Fruit fly (Drosophila melanogaster): Measurements from ENCODE around the gene hoe2.

Gene hoe2

DNA sequence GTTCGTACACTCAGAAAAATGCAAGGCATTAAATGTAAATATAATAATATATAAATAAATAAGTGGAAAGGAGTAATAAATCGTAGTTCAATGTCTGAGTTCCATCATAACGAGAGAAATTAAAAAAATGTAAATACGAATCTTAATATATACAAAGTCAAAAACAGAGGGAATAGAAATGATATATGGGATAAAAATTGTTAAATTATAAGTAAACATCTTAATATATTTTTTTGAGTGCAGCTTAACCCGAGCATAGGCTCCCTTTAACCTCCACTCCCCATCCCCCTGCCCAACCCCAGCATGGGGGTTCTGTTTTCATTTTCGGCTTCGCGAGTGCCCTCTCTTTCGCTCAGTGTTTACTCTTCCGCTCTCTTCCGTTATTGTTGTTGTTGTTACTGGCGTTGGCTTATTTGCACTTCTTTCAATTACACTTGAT lies 20.5 kb downstream of the hoe2 start:
- no peak for TF ChIP-seq Tbp (GFP tag; optimal IDR thresholded peaks at IDR 0.05)
- TF ChIP-seq stc (GFP tag; IDR thresholded peaks at IDR 0.05), result no peak
- TF ChIP-seq Dfd (GFP tag; optimal IDR thresholded peaks at IDR 0.05), result no peak
- TF ChIP-seq prd (optimal IDR thresholded peaks at IDR 0.05), result no peak
- TF ChIP-seq prd (GFP tag; IDR thresholded peaks at IDR 0.05), result no peak
- TF ChIP-seq gro (GFP tag; optimal IDR thresholded peaks at IDR 0.05), result no peak
- peak; percentile 44 for TF ChIP-seq Asciz (GFP tag; optimal IDR thresholded peaks at IDR 0.05)
- no peak for TF ChIP-seq CG2889 (GFP tag; IDR thresholded peaks at IDR 0.05)
- TF ChIP-seq CG2120 (GFP tag; optimal IDR thresholded peaks at IDR 0.05), result no peak
- TF ChIP-seq chn (GFP tag; optimal IDR thresholded peaks at IDR 0.05), result no peak
- TF ChIP-seq dpn (GFP tag; optimal IDR thresholded peaks at IDR 0.05), result no peak
- TF ChIP-seq emc (GFP tag; optimal IDR thresholded peaks at IDR 0.05), result no peak
- TF ChIP-seq pho (GFP tag; optimal IDR thresholded peaks at IDR 0.05), result no peak
- TF ChIP-seq Dip3 (GFP tag; optimal IDR thresholded peaks at IDR 0.05), result no peak
- TF ChIP-seq CG10321 (GFP tag; IDR thresholded peaks at IDR 0.05), result no peak
- TF ChIP-seq ato (GFP tag; IDR thresholded peaks at IDR 0.05; ENCODE audit: partially characterized antibody), result no peak
- TF ChIP-seq Fer3 (tag; optimal IDR thresholded peaks at IDR 0.05), result no peak
- TF ChIP-seq usp (GFP tag; optimal IDR thresholded peaks at IDR 0.05), result no peak
- peak; percentile 39 for TF ChIP-seq Xrp1 (GFP tag; IDR thresholded peaks at IDR 0.05)
- TF ChIP-seq zf30C (GFP tag; optimal IDR thresholded peaks at IDR 0.05), result no peak
- no peak for TF ChIP-seq gcm (GFP tag; optimal IDR thresholded peaks at IDR 0.05)
- TF ChIP-seq Ets65A (GFP tag), result no peak
- no peak for TF ChIP-seq ind (GFP tag; optimal IDR thresholded peaks at IDR 0.05)
- no peak for TF ChIP-seq PHDP (tag; optimal IDR thresholded peaks at IDR 0.05)
- TF ChIP-seq CG14014 (GFP tag; IDR thresholded peaks at IDR 0.05), result 0 out of 2 replicates have a peak, but pooled peaks have one; percentile 9
- TF ChIP-seq CG16863 (GFP tag; optimal IDR thresholded peaks at IDR 0.05), result no peak
- no peak for TF ChIP-seq CG4730 (GFP tag; IDR thresholded peaks at IDR 0.05)
- peak; percentile 53; the same call in 1 of the 2 replicates for TF ChIP-seq Awh (GFP tag; IDR thresholded peaks at IDR 0.05)
- TF ChIP-seq BEAF-32 (GFP tag; optimal IDR thresholded peaks at IDR 0.05), result no peak
- no peak for TF ChIP-seq CG4617 (GFP tag; optimal IDR thresholded peaks at IDR 0.05; ENCODE audit: borderline replicate concordance)
- no peak for TF ChIP-seq ase (GFP tag; IDR thresholded peaks at IDR 0.05)
- TF ChIP-seq Lhr (GFP tag; optimal IDR thresholded peaks at IDR 0.05), result no peak
- peak; percentile 46; the same call in 2 of the 3 replicates for TF ChIP-seq croc (GFP tag; conservative IDR thresholded peaks at IDR 0.05)
- no peak for TF ChIP-seq CG3847 (GFP tag; IDR thresholded peaks at IDR 0.05)
- TF ChIP-seq so (GFP tag; IDR thresholded peaks at IDR 0.05), result no peak
- no peak for TF ChIP-seq NC2β (GFP tag; optimal IDR thresholded peaks at IDR 0.05)
- no peak for TF ChIP-seq CG32532 (GFP tag; IDR thresholded peaks at IDR 0.05)
- no peak for TF ChIP-seq shn (GFP tag; optimal IDR thresholded peaks at IDR 0.05)
- no peak for TF ChIP-seq CG6813 (GFP tag; optimal IDR thresholded peaks at IDR 0.05)
- TF ChIP-seq CG12104 (GFP tag; optimal IDR thresholded peaks at IDR 0.05), result no peak
- no peak for TF ChIP-seq hkb (optimal IDR thresholded peaks at IDR 0.05)
- no peak for TF ChIP-seq hkb (GFP tag; IDR thresholded peaks at IDR 0.05)
- no peak for TF ChIP-seq CG2202 (tag; optimal IDR thresholded peaks at IDR 0.05)
- TF ChIP-seq CG12155 (GFP tag; optimal IDR thresholded peaks at IDR 0.05), result no peak
- TF ChIP-seq unpg (GFP tag; optimal IDR thresholded peaks at IDR 0.05), result peak; percentile 22
- no peak for TF ChIP-seq CG12942 (GFP tag; optimal IDR thresholded peaks at IDR 0.05)
- TF ChIP-seq NFAT (GFP tag; IDR thresholded peaks at IDR 0.05), result no peak
- TF ChIP-seq ewg (GFP tag; optimal IDR thresholded peaks at IDR 0.05), result no peak
- peak; percentile 87 for TF ChIP-seq sens (GFP tag)
- no peak for TF ChIP-seq CG9215 (GFP tag; IDR thresholded peaks at IDR 0.05)
- peak in 1 of 2 experiments; percentile 28 for TF ChIP-seq Hr51 (GFP tag; optimal IDR thresholded peaks at IDR 0.05)
- TF ChIP-seq CG7372 (GFP tag; IDR thresholded peaks at IDR 0.05), result no peak
- no peak for TF ChIP-seq CkIIα-i1 (GFP tag; IDR thresholded peaks at IDR 0.05)

All from whole organism, embryonic.